Worm (Caenorhabditis elegans) whole organism, mixed stage, embryonic: ENCODE measurements around the gene ZC404.15.

Experiments used
- ham-2 ChIP-seq: fragments of 200-800 bp; sonication (Bioruptor generic); optimal IDR thresholded peaks from 2 replicates; lab custom pipeline; 2018; ENCODE audit warnings: mild to moderate bottlenecking, missing genetic modification characterization, missing compliant biosample characterization
- mab-5 ChIP-seq: fragments of 150-350 bp; optimal IDR thresholded peaks from 2 replicates; lab custom pipeline; 2014; ENCODE audit warnings: missing biosample characterization, missing genetic modification characterization
- nhr-76 ChIP-seq: sonication (generic microtip); optimal IDR thresholded peaks from 2 replicates; lab custom pipeline; 2017; ENCODE audit warnings: missing biosample characterization, missing genetic modification characterization
- pha-4 ChIP-seq: fragments of 150-350 bp; optimal IDR thresholded peaks from 2 replicates; lab custom pipeline; 2018; ENCODE audit warnings: missing biosample characterization, missing genetic modification reagents, missing genetic modification characterization
- unc-39 ChIP-seq: fragments of 150-350 bp; optimal IDR thresholded peaks from 2 replicates; lab custom pipeline; 2014; ENCODE audit warnings: missing biosample characterization, missing genetic modification characterization

ce11 chrV:6831539-6831938 lies 51.3 kb downstream of the ZC404.15 start:
- TF ChIP-seq ham-2 = no peak
- no peak for TF ChIP-seq mab-5 (tag; lab: Kevin White, UChicago)
- no peak for TF ChIP-seq nhr-76 (tag; lab: Kevin White, UChicago)
- no peak for TF ChIP-seq pha-4 (tag; lab: Kevin White, UChicago)
- TF ChIP-seq unc-39 (tag; lab: Kevin White, UChicago) = no peak
